Fruit fly (Drosophila melanogaster) whole organism, pupa: ENCODE results near the gene GluRIIA.

Source experiments
- CG12605 ChIP-seq: fragments of 200-800 bp; sonication (Bioruptor generic); IDR thresholded peaks from 2 replicates; pipeline ENCODE4 v1.3.6; 2022; ENCODE audit warnings: missing biosample characterization, missing genetic modification characterization
- CG14655 ChIP-seq: fragments of 200-800 bp; sonication (Bioruptor generic); optimal IDR thresholded peaks from 3 replicates; lab custom pipeline; 2017; ENCODE audit warnings: mild to moderate bottlenecking, missing biosample characterization, missing genetic modification reagents, missing genetic modification characterization
- CG8159 ChIP-seq: fragments of 200-800 bp; sonication (Bioruptor generic); optimal IDR thresholded peaks from 3 replicates; lab custom pipeline; 2018; ENCODE audit warnings: missing biosample characterization, mild to moderate bottlenecking, missing genetic modification characterization, moderate library complexity
- EcR ChIP-seq: fragments of 200-800 bp; sonication (Bioruptor generic); optimal IDR thresholded peaks from 3 replicates; lab custom pipeline; 2019; ENCODE audit warnings: missing biosample characterization, missing genetic modification characterization, mild to moderate bottlenecking, moderate library complexity, missing genetic modification reagents
- gl ChIP-seq: fragments of 200-800 bp; sonication (Bioruptor generic); optimal IDR thresholded peaks from 2 replicates; lab custom pipeline; 2018; ENCODE audit warnings: missing biosample characterization, mild to moderate bottlenecking, missing genetic modification characterization

DNA sequence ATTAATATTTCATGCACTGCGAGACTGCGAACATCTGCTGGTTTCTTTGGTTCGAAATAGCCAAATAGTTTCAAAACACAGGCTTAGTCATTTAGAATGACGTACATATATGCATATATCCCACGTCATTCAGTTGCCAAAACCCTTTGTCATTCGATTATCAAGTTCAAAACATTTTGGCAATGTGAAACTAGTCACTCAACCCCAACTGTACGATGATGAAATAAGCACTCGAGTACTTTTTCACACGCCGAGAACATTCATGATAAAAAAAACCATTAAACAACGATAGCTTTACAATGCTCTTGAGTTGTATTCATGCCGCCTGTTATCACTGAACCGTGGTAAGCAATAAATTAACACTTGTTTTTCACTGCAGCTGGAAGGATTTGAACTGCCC, 34.1 kb upstream of the GluRIIA start:
- no peak for TF ChIP-seq gl
- TF ChIP-seq EcR (GFP tag; lab: Kevin White, UChicago) = no peak
- no peak for TF ChIP-seq CG14655 (GFP tag; lab: Kevin White, UChicago)
- TF ChIP-seq CG12605 (GFP tag; lab: Robert Waterston, UW) = no peak
- TF ChIP-seq CG8159 = no peak
